Fruit fly (Drosophila melanogaster): ENCODE results near the gene RhoGDI.

DNA sequence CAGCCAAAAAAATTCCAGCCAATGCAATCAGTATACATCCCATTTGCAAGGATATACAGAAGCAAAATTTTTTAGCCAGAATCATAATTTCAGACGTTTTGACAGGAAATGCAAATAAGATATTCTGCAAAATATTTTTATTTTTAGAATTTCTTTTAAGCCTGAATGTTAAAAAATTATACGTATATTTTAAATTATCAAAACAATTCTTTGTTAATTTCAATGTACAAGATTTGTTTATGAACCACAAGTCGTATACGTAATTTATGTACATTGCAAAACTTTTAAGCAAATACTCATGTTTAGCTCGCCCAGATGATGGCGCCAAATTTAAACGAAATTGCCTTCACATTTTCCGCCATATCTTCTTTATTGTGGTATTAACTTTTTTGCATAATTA is 25.9 kb downstream of the RhoGDI start, which contains the start of gene CG42654:
- no peak for TF ChIP-seq br (GFP tag; optimal IDR thresholded peaks at IDR 0.05)
- no peak for TF ChIP-seq GATAd (GFP tag; optimal IDR thresholded peaks at IDR 0.05)
- TF ChIP-seq rgr (GFP tag; optimal IDR thresholded peaks at IDR 0.05) = no peak
- TF ChIP-seq h (GFP tag; optimal IDR thresholded peaks at IDR 0.05) = no peak
- TF ChIP-seq fru (GFP tag; optimal IDR thresholded peaks at IDR 0.05) = no peak
- TF ChIP-seq N (GFP tag; optimal IDR thresholded peaks at IDR 0.05) = no peak
- no peak for TF ChIP-seq dmrt93B (GFP tag; optimal IDR thresholded peaks at IDR 0.05)
- no peak for TF ChIP-seq Hr78 (GFP tag; optimal IDR thresholded peaks at IDR 0.05)
- TF ChIP-seq Abd-B (GFP tag; optimal IDR thresholded peaks at IDR 0.05) = no peak
- no peak for TF ChIP-seq CG32264 (GFP tag; optimal IDR thresholded peaks at IDR 0.05)
- TF ChIP-seq sage (GFP tag; optimal IDR thresholded peaks at IDR 0.05) = no peak
- TF ChIP-seq Mio (GFP tag; optimal IDR thresholded peaks at IDR 0.05) = no peak
- no peak for TF ChIP-seq Myc (optimal IDR thresholded peaks at IDR 0.05)
- TF ChIP-seq CG9705 (GFP tag; optimal IDR thresholded peaks at IDR 0.05) = no peak

Measured in whole organism, wandering third instar larva.